Fruit fly (Drosophila melanogaster): ENCODE data around the gene CG3347.

DNA sequence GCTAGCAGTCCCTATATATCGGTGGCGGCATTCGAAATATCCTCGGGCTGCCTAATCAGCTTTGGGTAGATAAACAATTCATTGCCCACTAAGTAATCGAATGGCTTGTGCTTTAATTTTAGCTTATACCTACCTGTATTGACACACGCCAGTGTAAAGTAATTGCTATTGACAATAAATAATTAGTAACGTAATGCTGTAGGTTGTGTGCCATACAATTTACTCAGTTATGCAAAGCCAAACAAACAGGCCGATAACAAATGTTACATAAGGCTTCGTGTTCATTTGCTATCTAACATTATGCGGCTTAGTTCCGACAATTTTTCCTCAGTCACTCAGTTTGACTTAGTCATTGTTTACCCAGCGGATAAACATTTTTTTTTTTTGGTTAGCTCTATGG lies 40.5 kb upstream of the CG3347 start:
- TF ChIP-seq Myc (optimal IDR thresholded peaks at IDR 0.05) (no peak), h (GFP tag; optimal IDR thresholded peaks at IDR 0.05) (no peak), psq (GFP tag; optimal IDR thresholded peaks at IDR 0.05) (no peak), sage (GFP tag; optimal IDR thresholded peaks at IDR 0.05) (no peak), rgr (GFP tag; optimal IDR thresholded peaks at IDR 0.05) (no peak), dsf (GFP tag; optimal IDR thresholded peaks at IDR 0.05; ENCODE audit: borderline replicate concordance) (no peak), HLH106 (tag; optimal IDR thresholded peaks at IDR 0.05) (no peak), foxo (GFP tag; optimal IDR thresholded peaks at IDR 0.05) (no peak), Abd-B (GFP tag; optimal IDR thresholded peaks at IDR 0.05) (no peak), Hnf4 (GFP tag; optimal IDR thresholded peaks at IDR 0.05) (no peak), br (GFP tag; optimal IDR thresholded peaks at IDR 0.05) (no peak)
